Fruit fly (Drosophila melanogaster) whole organism, embryonic: ENCODE results near the gene gb.

Experiments used
- BtbVII ChIP-seq: fragments of 200-800 bp; sonication (Bioruptor generic); optimal IDR thresholded peaks from 3 replicates; lab custom pipeline; 2017; ENCODE audit warnings: missing biosample characterization, mild to moderate bottlenecking, missing genetic modification characterization
- CG11723 ChIP-seq: fragments of 200-800 bp; sonication (Bioruptor generic); optimal IDR thresholded peaks from 2 replicates; lab custom pipeline; 2017; ENCODE audit warnings: missing biosample characterization, mild to moderate bottlenecking, missing genetic modification characterization
- CG12391 ChIP-seq: fragments of 200-800 bp; sonication (Bioruptor generic); optimal IDR thresholded peaks from 3 replicates; lab custom pipeline; 2018; ENCODE audit warnings: missing biosample characterization, mild to moderate bottlenecking, missing genetic modification characterization, moderate library complexity
- CG12769 ChIP-seq: fragments of 200-800 bp; sonication (Bioruptor generic); optimal IDR thresholded peaks from 2 replicates; lab custom pipeline; 2019; ENCODE audit warnings: missing biosample characterization, mild to moderate bottlenecking, missing genetic modification characterization, moderate library complexity
- CG13624 ChIP-seq: fragments of 200-800 bp; sonication (Bioruptor generic); optimal IDR thresholded peaks from 2 replicates; lab custom pipeline; 2016; ENCODE audit warnings: missing biosample characterization, missing genetic modification characterization
- CG15696 ChIP-seq: fragments of 200-800 bp; sonication (Bioruptor generic); optimal IDR thresholded peaks from 2 replicates; lab custom pipeline; 2019; ENCODE audit warnings: missing biosample characterization, mild to moderate bottlenecking, missing genetic modification characterization, moderate library complexity
- CG1602 ChIP-seq: fragments of 200-800 bp; sonication (Bioruptor generic); optimal IDR thresholded peaks from 3 replicates; lab custom pipeline; 2016; ENCODE audit warnings: missing biosample characterization, missing genetic modification characterization
- CG16815 ChIP-seq: fragments of 200-800 bp; sonication (Bioruptor generic); optimal IDR thresholded peaks from 3 replicates; lab custom pipeline; 2017; ENCODE audit warnings: missing biosample characterization, mild to moderate bottlenecking, missing genetic modification characterization
- CG17829 ChIP-seq: fragments of 200-800 bp; optimal IDR thresholded peaks from 2 replicates; lab custom pipeline; 2019; ENCODE audit warnings: missing biosample characterization, mild to moderate bottlenecking, missing genetic modification characterization, moderate library complexity
- CG18599 ChIP-seq: fragments of 200-800 bp; sonication (Bioruptor generic); optimal IDR thresholded peaks from 3 replicates; lab custom pipeline; 2017; ENCODE audit warnings: missing biosample characterization, missing genetic modification characterization, mild to moderate bottlenecking, moderate library complexity, missing genetic modification reagents
- CG18764 ChIP-seq: fragments of 200-800 bp; sonication (Bioruptor generic); optimal IDR thresholded peaks from 3 replicates; lab custom pipeline; 2016; ENCODE audit warnings: missing biosample characterization, missing genetic modification characterization
- CG2129 ChIP-seq: fragments of 200-800 bp; sonication (Bioruptor generic); IDR thresholded peaks from 2 replicates; pipeline ENCODE4 v1.3.6; 2022; ENCODE audit warnings: missing biosample characterization, missing genetic modification characterization; ENCODE audit not compliant: partially characterized antibody
- CG31441 ChIP-seq: fragments of 200-800 bp; sonication (Bioruptor generic); IDR thresholded peaks from 2 replicates; pipeline ENCODE4 v1.3.6; 2022; ENCODE audit warnings: missing biosample characterization, missing genetic modification characterization
- CG34224 ChIP-seq: fragments of 200-800 bp; sonication (Bioruptor generic); IDR thresholded peaks from 3 replicates; pipeline ENCODE4 v1.3.6; 2022; ENCODE audit warnings: missing biosample characterization, missing genetic modification characterization; ENCODE audit not compliant: partially characterized antibody
- CG34376 ChIP-seq: fragments of 200-800 bp; sonication (Bioruptor generic); optimal IDR thresholded peaks from 2 replicates; lab custom pipeline; 2018; ENCODE audit warnings: missing biosample characterization, mild to moderate bottlenecking, missing genetic modification characterization
- CG3838 ChIP-seq: fragments of 200-800 bp; sonication (Bioruptor generic); optimal IDR thresholded peaks from 3 replicates; lab custom pipeline; 2016; ENCODE audit warnings: missing biosample characterization, missing genetic modification characterization
- CG4617 ChIP-seq: fragments of 200-800 bp; sonication (Bioruptor generic); optimal IDR thresholded peaks from 3 replicates; lab custom pipeline; 2016; ENCODE audit warnings: missing biosample characterization, missing genetic modification characterization, borderline replicate concordance
- CG4707 ChIP-seq: fragments of 200-800 bp; sonication (Bioruptor generic); optimal IDR thresholded peaks from 2 replicates; lab custom pipeline; 2018; ENCODE audit warnings: missing biosample characterization, mild to moderate bottlenecking, missing genetic modification characterization, moderate library complexity
- CG7271 ChIP-seq: fragments of 200-800 bp; sonication (Bioruptor generic); optimal IDR thresholded peaks from 2 replicates; lab custom pipeline; 2018; ENCODE audit warnings: missing biosample characterization, mild to moderate bottlenecking, missing genetic modification characterization, moderate library complexity
- CG7556 ChIP-seq: fragments of 200-800 bp; sonication (Bioruptor generic); optimal IDR thresholded peaks from 2 replicates; lab custom pipeline; 2017; ENCODE audit warnings: missing biosample characterization, mild to moderate bottlenecking, missing genetic modification characterization
- Deaf1 ChIP-seq: fragments of 200-800 bp; optimal IDR thresholded peaks from 3 replicates; lab custom pipeline; 2019; ENCODE audit warnings: missing biosample characterization, mild to moderate bottlenecking, missing genetic modification characterization, moderate library complexity
- Gsc ChIP-seq: fragments of 200-800 bp; sonication (Bioruptor generic); IDR thresholded peaks from 2 replicates; pipeline ENCODE4 v1.3.6; 2022; ENCODE audit warnings: missing biosample characterization, missing genetic modification characterization
- H2.0 ChIP-seq: fragments of 200-800 bp; sonication (Bioruptor generic); IDR thresholded peaks from 2 replicates; pipeline ENCODE4 v1.3.6; 2022; ENCODE audit warnings: missing biosample characterization, missing genetic modification characterization
- HmgZ ChIP-seq: fragments of 200-800 bp; sonication (Bioruptor generic); optimal IDR thresholded peaks from 2 replicates; lab custom pipeline; 2018; ENCODE audit warnings: missing biosample characterization, mild to moderate bottlenecking, missing genetic modification characterization
- Hr3 ChIP-seq: fragments of 200-800 bp; sonication (Bioruptor generic); optimal IDR thresholded peaks from 3 replicates; lab custom pipeline; 2016; ENCODE audit warnings: missing biosample characterization, missing genetic modification characterization
- Lpt ChIP-seq: fragments of >200 bp; optimal IDR thresholded peaks from 2 replicates; lab custom pipeline; 2018; ENCODE audit warnings: missing biosample characterization, missing genetic modification characterization
- MESR4 ChIP-seq: fragments of 200-800 bp; sonication (Bioruptor generic); optimal IDR thresholded peaks from 2 replicates; lab custom pipeline; 2018; ENCODE audit warnings: missing biosample characterization, mild to moderate bottlenecking, missing genetic modification characterization, moderate library complexity
- Mrtf ChIP-seq: fragments of 200-800 bp; sonication (Bioruptor generic); IDR thresholded peaks from 3 replicates; pipeline ENCODE4 v1.3.6; 2022; ENCODE audit warnings: missing biosample characterization, missing genetic modification characterization
- Oli ChIP-seq: fragments of 200-800 bp; sonication (Bioruptor generic); optimal IDR thresholded peaks from 2 replicates; lab custom pipeline; 2018; ENCODE audit warnings: missing biosample characterization, mild to moderate bottlenecking, missing genetic modification characterization, moderate library complexity
- br ChIP-seq: fragments of >200 bp; optimal IDR thresholded peaks from 2 replicates; lab custom pipeline; 2017
- da ChIP-seq: fragments of 200-800 bp; sonication (Bioruptor generic); optimal IDR thresholded peaks from 2 replicates; lab custom pipeline; 2016; ENCODE audit warnings: missing biosample characterization, missing genetic modification characterization
- disco-r ChIP-seq: fragments of 200-800 bp; sonication (Bioruptor generic); optimal IDR thresholded peaks from 2 replicates; lab custom pipeline; 2016; ENCODE audit warnings: missing biosample characterization, missing genetic modification characterization
- fd102C ChIP-seq: fragments of 200-800 bp; sonication (Bioruptor generic); optimal IDR thresholded peaks from 2 replicates; lab custom pipeline; 2018; ENCODE audit warnings: missing biosample characterization, mild to moderate bottlenecking, missing genetic modification characterization, moderate library complexity
- gcm ChIP-seq: fragments of 200-800 bp; sonication (Bioruptor generic); optimal IDR thresholded peaks from 2 replicates; lab custom pipeline; 2019; ENCODE audit warnings: missing biosample characterization, mild to moderate bottlenecking, missing genetic modification characterization, moderate library complexity
- gsb ChIP-seq: fragments of 200-800 bp; sonication (Bioruptor generic); IDR thresholded peaks from 2 replicates; pipeline ENCODE4 v1.3.6; 2022; ENCODE audit warnings: missing biosample characterization, missing genetic modification characterization
- hbn ChIP-seq: fragments of 200-800 bp; sonication (Bioruptor generic); IDR thresholded peaks from 2 replicates; pipeline ENCODE4 v1.3.6; 2022; ENCODE audit warnings: missing biosample characterization, missing genetic modification characterization; ENCODE audit not compliant: partially characterized antibody
- ind ChIP-seq: fragments of 200-800 bp; sonication (Bioruptor generic); optimal IDR thresholded peaks from 3 replicates; lab custom pipeline; 2016; ENCODE audit warnings: missing biosample characterization, missing genetic modification characterization
- nmo ChIP-seq: fragments of 200-800 bp; sonication (Bioruptor generic); optimal IDR thresholded peaks from 2 replicates; lab custom pipeline; 2018; ENCODE audit warnings: missing biosample characterization, mild to moderate bottlenecking, missing genetic modification characterization, moderate library complexity
- onecut ChIP-seq: fragments of 200-800 bp; sonication (Bioruptor generic); IDR thresholded peaks from 2 replicates; pipeline ENCODE4 v1.3.6; 2022; ENCODE audit warnings: missing biosample characterization, missing genetic modification characterization
- pho ChIP-seq: fragments of 200-800 bp; sonication (Bioruptor generic); optimal IDR thresholded peaks from 2 replicates; lab custom pipeline; 2016; ENCODE audit warnings: missing biosample characterization, missing genetic modification characterization
- pnt ChIP-seq: fragments of 200-800 bp; sonication (Bioruptor generic); optimal IDR thresholded peaks from 3 replicates; lab custom pipeline; 2016; ENCODE audit warnings: missing biosample characterization, missing genetic modification characterization
- repo ChIP-seq: fragments of 200-800 bp; sonication (Bioruptor generic); optimal IDR thresholded peaks from 2 replicates; lab custom pipeline; 2016; ENCODE audit warnings: missing biosample characterization, missing genetic modification characterization
- ssp ChIP-seq: fragments of 200-800 bp; sonication (Bioruptor generic); IDR thresholded peaks from 2 replicates; pipeline ENCODE4 v1.3.6; 2022; ENCODE audit warnings: missing biosample characterization, missing genetic modification characterization
- stc ChIP-seq: fragments of 200-800 bp; sonication (Bioruptor generic); IDR thresholded peaks from 2 replicates; pipeline ENCODE4 v1.3.6; 2022; ENCODE audit warnings: missing biosample characterization, missing genetic modification characterization
- tin ChIP-seq: fragments of 200-800 bp; sonication (Bioruptor generic); optimal IDR thresholded peaks from 3 replicates; lab custom pipeline; 2016; ENCODE audit warnings: missing biosample characterization, missing genetic modification characterization
- vvl ChIP-seq: fragments of 200-800 bp; sonication (Bioruptor generic); IDR thresholded peaks from 2 replicates; pipeline ENCODE4 v1.3.6; 2022; ENCODE audit warnings: missing biosample characterization, missing genetic modification characterization
- wor ChIP-seq: fragments of 200-800 bp; sonication (Bioruptor generic); IDR thresholded peaks from 2 replicates; pipeline ENCODE4 v1.3.6; 2022; ENCODE audit warnings: missing biosample characterization, missing genetic modification characterization
- z ChIP-seq: fragments of 200-800 bp; sonication (Bioruptor generic); IDR thresholded peaks from 3 replicates; pipeline ENCODE4 v1.3.6; 2022; ENCODE audit warnings: missing biosample characterization, missing genetic modification characterization
- zf30C ChIP-seq: fragments of 200-800 bp; sonication (Bioruptor generic); optimal IDR thresholded peaks from 3 replicates; lab custom pipeline; 2018; ENCODE audit warnings: missing biosample characterization, mild to moderate bottlenecking, missing genetic modification characterization

gb gene

dm6 chr3R:27135692-27136641 lies 23.9 kb upstream of the gb start (continued):
- peak; percentile 43; the same call in 1 of the 2 replicates for TF ChIP-seq vvl (GFP tag; lab: Robert Waterston, UW)
- TF ChIP-seq fd102C (GFP tag; lab: Kevin White, UChicago) = peak; percentile 94
- no peak for TF ChIP-seq CG34224
- TF ChIP-seq HmgZ (tag; lab: Kevin White, UChicago) = peak; percentile 43
- TF ChIP-seq onecut (GFP tag; lab: Robert Waterston, UW) = peak; percentile 73
- no peak for TF ChIP-seq ind (GFP tag; lab: Kevin White, UChicago)
- TF ChIP-seq nmo (GFP tag; lab: Kevin White, UChicago) = peak; percentile 27
- TF ChIP-seq CG7271 = peak; percentile 52
- TF ChIP-seq Deaf1 (tag; lab: Kevin White, UChicago) = no peak
- TF ChIP-seq CG15696 = peak; percentile 94
- TF ChIP-seq CG2129 (GFP tag; lab: Robert Waterston, UW) = no peak
- peak; percentile 13 for TF ChIP-seq tin (GFP tag; lab: Kevin White, UChicago)
- TF ChIP-seq Oli = peak; percentile 32
- no peak for TF ChIP-seq hbn (GFP tag; lab: Robert Waterston, UW)
- TF ChIP-seq CG4617 = no peak
- peak; percentile 71; the same call in 1 of the 2 replicates for TF ChIP-seq stc (GFP tag; lab: Robert Waterston, UW)
- TF ChIP-seq ssp (GFP tag; lab: Robert Waterston, UW) = 0 out of 2 replicates have a peak, but pooled peaks have one; percentile 20
- TF ChIP-seq BtbVII = peak; percentile 71
- TF ChIP-seq CG12391 (tag; lab: Kevin White, UChicago) = peak; percentile 48
- no peak for TF ChIP-seq da (GFP tag; lab: Kevin White, UChicago)
- peak; percentile 71 for TF ChIP-seq CG1602 (GFP tag; lab: Kevin White, UChicago)
- TF ChIP-seq wor (GFP tag; lab: Robert Waterston, UW) = no peak
- no peak for TF ChIP-seq br (lab: Kevin White, UChicago)
- no peak for TF ChIP-seq H2.0 (GFP tag; lab: Robert Waterston, UW)
- no peak for TF ChIP-seq Gsc (GFP tag; lab: Robert Waterston, UW)
- TF ChIP-seq CG11723 (GFP tag; lab: Kevin White, UChicago) = peak; percentile 49
- TF ChIP-seq CG17829 = peak; percentile 33
- TF ChIP-seq CG4707 = peak; percentile 55
- TF ChIP-seq CG18599 = peak; percentile 59
- TF ChIP-seq CG18764 (GFP tag; lab: Kevin White, UChicago) = peak; percentile 79
- peak; percentile 54 for TF ChIP-seq CG3838
- TF ChIP-seq pho = no peak
- peak; percentile 14 for TF ChIP-seq CG16815 (GFP tag; lab: Kevin White, UChicago)
- no peak for TF ChIP-seq gsb
- peak; percentile 59 for TF ChIP-seq pnt (GFP tag; lab: Kevin White, UChicago)
- TF ChIP-seq CG31441 (GFP tag; lab: Robert Waterston, UW) = peak; percentile 56
- TF ChIP-seq MESR4 (GFP tag; lab: Kevin White, UChicago) = peak; percentile 1
- peak; percentile 9 for TF ChIP-seq disco-r (GFP tag; lab: Kevin White, UChicago)
- TF ChIP-seq z = no peak
- TF ChIP-seq CG13624 (GFP tag; lab: Kevin White, UChicago) = peak; percentile 30
- no peak for TF ChIP-seq CG12769
- TF ChIP-seq Hr3 (GFP tag; lab: Kevin White, UChicago) = peak; percentile 28
- no peak for TF ChIP-seq zf30C
- TF ChIP-seq repo (GFP tag; lab: Kevin White, UChicago) = peak; percentile 47
- TF ChIP-seq CG7556 (GFP tag; lab: Kevin White, UChicago) = peak; percentile 65
- no peak for TF ChIP-seq CG34376 (GFP tag; lab: Kevin White, UChicago)
- no peak for TF ChIP-seq Lpt
- no peak for TF ChIP-seq Mrtf (GFP tag; lab: Robert Waterston, UW)
- TF ChIP-seq gcm = peak; percentile 53
